In the genomic region with DNA sequence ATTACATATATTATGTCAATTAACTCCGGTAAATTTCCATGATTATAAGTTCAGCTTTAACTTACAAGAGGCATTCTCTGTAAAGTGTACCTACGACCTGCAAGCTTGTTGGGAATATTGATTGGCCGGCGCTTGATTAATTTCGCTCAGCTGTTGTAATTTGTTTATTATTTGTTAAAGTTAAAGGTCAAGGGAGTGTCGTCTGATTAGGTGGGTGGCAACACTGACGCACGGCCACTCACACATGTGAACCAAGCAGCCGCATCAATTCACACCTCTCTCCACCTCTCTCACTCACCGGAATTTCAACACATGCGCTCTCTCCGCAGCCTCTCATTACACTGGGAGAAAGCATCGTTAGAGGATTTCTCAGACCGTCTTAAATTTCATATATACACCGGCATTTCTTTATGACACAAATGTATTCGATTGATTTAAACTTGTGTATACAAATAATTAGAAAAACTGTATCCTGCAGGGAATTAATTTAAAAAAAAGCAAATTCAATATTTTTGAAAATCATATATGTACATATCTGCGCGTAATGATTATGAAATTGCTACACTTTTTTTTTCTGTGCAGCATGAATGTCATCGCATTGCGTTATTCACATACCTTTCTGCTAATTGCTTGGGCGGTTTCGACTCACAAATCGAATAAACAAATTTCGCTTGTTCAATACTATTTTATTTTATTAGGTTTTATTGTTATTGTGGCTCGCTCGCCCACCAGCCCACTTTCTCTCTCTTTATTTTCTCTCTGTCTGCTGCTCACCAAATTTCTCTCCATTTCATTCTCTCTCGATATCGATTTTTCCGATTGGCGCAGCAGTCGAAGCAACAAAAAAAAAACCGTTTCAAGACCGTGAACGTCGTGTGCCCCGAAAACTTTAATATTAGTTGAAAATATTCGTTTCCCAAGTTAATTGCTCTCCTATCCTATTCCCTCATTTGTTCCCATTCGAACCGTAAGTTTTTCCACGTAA, we compare ENCODE assay signal across 2 fruit fly cellular contexts.
TF ChIP-seq lines count a peak whose summit lies in the region.

No protein-coding gene starts in this region.

TF ChIP-seq in whole organism, embryonic, 481 proteins besides CTCF, POLR2A, EP300 and RAD21 (continued from another document and continues in another):
- TF ChIP-seq CG14667 (GFP tag; IDR thresholded peaks at IDR 0.05; lab: Robert Waterston, UW) = peak; percentile 79
- peak; percentile 83 for TF ChIP-seq B-H1 (GFP tag; IDR thresholded peaks at IDR 0.05; lab: Robert Waterston, UW)
- TF ChIP-seq da (GFP tag; optimal IDR thresholded peaks at IDR 0.05; lab: Kevin White, UChicago) = peak; percentile 70
- TF ChIP-seq ro (GFP tag; IDR thresholded peaks at IDR 0.05; lab: Robert Waterston, UW) = peak; percentile 81; the same call in 1 of the 2 replicates
- peak; percentile 98 for TF ChIP-seq CG13424 (tag; optimal IDR thresholded peaks at IDR 0.05; lab: Kevin White, UChicago)
- peak; percentile 89 for TF ChIP-seq gcm2 (GFP tag; optimal IDR thresholded peaks at IDR 0.05; lab: Kevin White, UChicago)
- peak; percentile 94 for TF ChIP-seq CG2120 (GFP tag; optimal IDR thresholded peaks at IDR 0.05; lab: Kevin White, UChicago)
- peak; percentile 60 for TF ChIP-seq wek (GFP tag; optimal IDR thresholded peaks at IDR 0.05; lab: Kevin White, UChicago)
- peak; percentile 71; the same call in 2 of the 3 replicates for TF ChIP-seq CG11560 (tag; IDR thresholded peaks at IDR 0.05; lab: Robert Waterston, UW)
- no peak for TF ChIP-seq knrl (GFP tag; IDR thresholded peaks at IDR 0.05; lab: Robert Waterston, UW; ENCODE audit: partially characterized antibody)
- TF ChIP-seq CG15696 (tag; optimal IDR thresholded peaks at IDR 0.05; lab: Kevin White, UChicago) = peak; percentile 91
- TF ChIP-seq her (GFP tag; optimal IDR thresholded peaks at IDR 0.05; lab: Kevin White, UChicago) = peak; percentile 81
- peak; percentile 43 for TF ChIP-seq CG7271 (tag; optimal IDR thresholded peaks at IDR 0.05; lab: Kevin White, UChicago)
- peak; percentile 60; the same call in 1 of the 2 replicates for TF ChIP-seq sens-2 (GFP tag; IDR thresholded peaks at IDR 0.05; lab: Robert Waterston, UW)
- TF ChIP-seq Gsc (GFP tag; IDR thresholded peaks at IDR 0.05; lab: Robert Waterston, UW) = peak; percentile 69
- peak; percentile 61; the same call in 1 of the 3 replicates for TF ChIP-seq Optix (GFP tag; IDR thresholded peaks at IDR 0.05; lab: Robert Waterston, UW)
- peak; percentile 72 for TF ChIP-seq CG4617 (GFP tag; optimal IDR thresholded peaks at IDR 0.05; lab: Kevin White, UChicago; ENCODE audit: borderline replicate concordance)
- peak; percentile 73 for TF ChIP-seq CG31365 (tag; optimal IDR thresholded peaks at IDR 0.05; lab: Kevin White, UChicago)
- TF ChIP-seq fd96Cb (tag; optimal IDR thresholded peaks at IDR 0.05; lab: Kevin White, UChicago) = peak; percentile 95
- peak; percentile 73; the same call in 1 of the 2 replicates for TF ChIP-seq wdn (GFP tag; IDR thresholded peaks at IDR 0.05; lab: Robert Waterston, UW)
- peak; percentile 64; the same call in 1 of the 2 replicates for TF ChIP-seq CG11247 (GFP tag; IDR thresholded peaks at IDR 0.05; lab: Robert Waterston, UW)
- TF ChIP-seq Elba2 (GFP tag; optimal IDR thresholded peaks at IDR 0.05; lab: Kevin White, UChicago) = peak; percentile 66
- TF ChIP-seq HmgZ (tag; optimal IDR thresholded peaks at IDR 0.05; lab: Kevin White, UChicago) = peak; percentile 92
- TF ChIP-seq zfh1 (GFP tag; IDR thresholded peaks at IDR 0.05; lab: Robert Waterston, UW) = peak; percentile 92
- peak; percentile 94 for TF ChIP-seq PHDP (tag; optimal IDR thresholded peaks at IDR 0.05; lab: Kevin White, UChicago)
- peak; percentile 96 for TF ChIP-seq CG12219 (GFP tag; optimal IDR thresholded peaks at IDR 0.05; lab: Kevin White, UChicago)
- TF ChIP-seq ase (GFP tag; IDR thresholded peaks at IDR 0.05; lab: Robert Waterston, UW) = peak; percentile 82
- peak; percentile 36 for TF ChIP-seq corto (GFP tag; optimal IDR thresholded peaks at IDR 0.05; lab: Kevin White, UChicago)
- TF ChIP-seq nerfin-2 (GFP tag; IDR thresholded peaks at IDR 0.05; lab: Robert Waterston, UW; ENCODE audit: partially characterized antibody) = no peak
- TF ChIP-seq Hey (tag; optimal IDR thresholded peaks at IDR 0.05; lab: Kevin White, UChicago) = peak; percentile 52
- TF ChIP-seq Usf (GFP tag; optimal IDR thresholded peaks at IDR 0.05; lab: Kevin White, UChicago) = peak; percentile 79
- peak; percentile 79 for TF ChIP-seq vfl (GFP tag; optimal IDR thresholded peaks at IDR 0.05; lab: Kevin White, UChicago)
- TF ChIP-seq HLH3B (GFP tag; IDR thresholded peaks at IDR 0.05; lab: Robert Waterston, UW) = peak; percentile 87
- TF ChIP-seq CG14441 (GFP tag; IDR thresholded peaks at IDR 0.05; lab: Robert Waterston, UW) = peak; percentile 87
- peak; percentile 80 for TF ChIP-seq CG34422 (GFP tag; IDR thresholded peaks at IDR 0.05; lab: Robert Waterston, UW)
- peak; percentile 84 for TF ChIP-seq CG5180 (GFP tag; optimal IDR thresholded peaks at IDR 0.05; lab: Kevin White, UChicago)
- TF ChIP-seq HmgD (GFP tag; optimal IDR thresholded peaks at IDR 0.05; lab: Kevin White, UChicago) = peak; percentile 79
- TF ChIP-seq CG6683 (GFP tag; optimal IDR thresholded peaks at IDR 0.05; lab: Kevin White, UChicago) = peak; percentile 90
- peak; percentile 92 for TF ChIP-seq Chrac-16 (GFP tag; optimal IDR thresholded peaks at IDR 0.05; lab: Kevin White, UChicago)
- TF ChIP-seq CrebB (tag; optimal IDR thresholded peaks at IDR 0.05; lab: Kevin White, UChicago) = peak; percentile 87
- peak; percentile 76 to 77 for TF ChIP-seq Trl (optimal IDR thresholded peaks at IDR 0.05; lab: Kevin White, UChicago)
- peak; percentile 74 for TF ChIP-seq Trl (GFP tag; optimal IDR thresholded peaks at IDR 0.05; lab: Kevin White, UChicago)
- TF ChIP-seq CG18011 (GFP tag; optimal IDR thresholded peaks at IDR 0.05; lab: Kevin White, UChicago) = peak; percentile 75
- TF ChIP-seq emc (GFP tag; optimal IDR thresholded peaks at IDR 0.05; lab: Kevin White, UChicago) = peak; percentile 61
- TF ChIP-seq CG17829 (tag; optimal IDR thresholded peaks at IDR 0.05; lab: Kevin White, UChicago) = peak; percentile 92
- TF ChIP-seq CG10321 (GFP tag; IDR thresholded peaks at IDR 0.05; lab: Robert Waterston, UW) = peak; percentile 54; the same call in 1 of the 2 replicates
- peak; percentile 60 for TF ChIP-seq CG8765 (GFP tag; IDR thresholded peaks at IDR 0.05; lab: Robert Waterston, UW)
- TF ChIP-seq lab (GFP tag; optimal IDR thresholded peaks at IDR 0.05; lab: Kevin White, UChicago) = peak; percentile 95
- TF ChIP-seq Ravus (GFP tag; IDR thresholded peaks at IDR 0.05; lab: Robert Waterston, UW) = peak; percentile 61
- peak; percentile 81 for TF ChIP-seq ara (GFP tag; IDR thresholded peaks at IDR 0.05; lab: Robert Waterston, UW)
- TF ChIP-seq CG17612 (GFP tag; IDR thresholded peaks at IDR 0.05; lab: Robert Waterston, UW) = peak; percentile 71
- TF ChIP-seq CG43689 (GFP tag; IDR thresholded peaks at IDR 0.05; lab: Robert Waterston, UW) = peak; percentile 45; the same call in 1 of the 2 replicates
- TF ChIP-seq caup (GFP tag; optimal IDR thresholded peaks at IDR 0.05; lab: Kevin White, UChicago; ENCODE audit: severe bottlenecking) = peak; percentile 93
- TF ChIP-seq dan (GFP tag; IDR thresholded peaks at IDR 0.05; lab: Robert Waterston, UW) = peak; percentile 31; the same call in 1 of the 2 replicates
- peak; percentile 88 for TF ChIP-seq seq (GFP tag; IDR thresholded peaks at IDR 0.05; lab: Robert Waterston, UW)
- peak; percentile 84 for TF ChIP-seq jumu (GFP tag; optimal IDR thresholded peaks at IDR 0.05; lab: Kevin White, UChicago)
- TF ChIP-seq Lhr (GFP tag; optimal IDR thresholded peaks at IDR 0.05; lab: Kevin White, UChicago) = peak; percentile 74

TF ChIP-seq in whole organism, prepupa, 60 proteins besides CTCF, POLR2A, EP300 and RAD21 (continued from another document):
- TF ChIP-seq CG8319 (GFP tag; optimal IDR thresholded peaks at IDR 0.05; lab: Kevin White, UChicago) = peak; percentile 50
- TF ChIP-seq CG31627 (GFP tag; optimal IDR thresholded peaks at IDR 0.05; lab: Kevin White, UChicago) = peak; percentile 79
